Worm (Caenorhabditis elegans) whole organism, late embryonic: Measurements from ENCODE around the gene sul-3.
A peak's percentile ranks its signal among the peaks of the same experiment; 100 is the strongest.

Experiments
- C38D4.7 ChIP-seq: fragments of 200-800 bp; sonication (Bioruptor generic); optimal IDR thresholded peaks from 2 replicates; lab custom pipeline; 2018; ENCODE audit warnings: mild to moderate bottlenecking, missing genetic modification characterization, moderate library complexity, missing compliant biosample characterization
- F13H6.1 ChIP-seq: sonication (generic microtip); optimal IDR thresholded peaks from 2 replicates; lab custom pipeline; 2016; ENCODE audit warnings: missing genetic modification characterization, missing compliant biosample characterization
- K02D7.2 ChIP-seq: sonication (generic microtip); optimal IDR thresholded peaks from 2 replicates; lab custom pipeline; 2017; ENCODE audit warnings: mild to moderate bottlenecking, missing genetic modification characterization, missing compliant biosample characterization
- K09A11.1 ChIP-seq: sonication (generic microtip); optimal IDR thresholded peaks from 2 replicates; lab custom pipeline; 2017; ENCODE audit warnings: antibody characterized with exemption, mild to moderate bottlenecking, missing genetic modification characterization, missing compliant biosample characterization; ENCODE audit not compliant: insufficient read depth
- Y22D7AL.16 ChIP-seq: sonication (generic microtip); optimal IDR thresholded peaks from 2 replicates; lab custom pipeline; 2016; ENCODE audit warnings: missing genetic modification characterization, missing compliant biosample characterization
- ama-1 ChIP-seq: fragments of 150-350 bp; optimal IDR thresholded peaks from 2 replicates; lab custom pipeline; 2014
- ceh-19 ChIP-seq: fragments of 200-800 bp; sonication (Bioruptor generic); optimal IDR thresholded peaks from 2 replicates; lab custom pipeline; 2018; ENCODE audit warnings: mild to moderate bottlenecking, missing genetic modification characterization, missing compliant biosample characterization
- ceh-2 ChIP-seq: sonication (generic microtip); optimal IDR thresholded peaks from 2 replicates; lab custom pipeline; 2016; ENCODE audit warnings: missing genotype, missing genetic modification characterization, missing compliant biosample characterization
- ceh-22 ChIP-seq: sonication (generic microtip); optimal IDR thresholded peaks from 2 replicates; lab custom pipeline; 2017; ENCODE audit warnings: missing biosample characterization, missing genetic modification characterization
- ceh-24 ChIP-seq: sonication (generic microtip); optimal IDR thresholded peaks from 2 replicates; lab custom pipeline; 2016; ENCODE audit warnings: mild to moderate bottlenecking, missing genetic modification characterization, missing compliant biosample characterization
- ceh-30 ChIP-seq: fragments of 150-350 bp; optimal IDR thresholded peaks from 2 replicates; lab custom pipeline; 2014; ENCODE audit warnings: missing biosample characterization, missing genetic modification characterization
- ceh-34 ChIP-seq: sonication (generic microtip); optimal IDR thresholded peaks from 2 replicates; lab custom pipeline; 2016; ENCODE audit warnings: mild to moderate bottlenecking, missing genetic modification characterization, missing compliant biosample characterization
- ceh-48 ChIP-seq: sonication (generic microtip); optimal IDR thresholded peaks from 2 replicates; lab custom pipeline; 2016; ENCODE audit warnings: missing genetic modification characterization, inconsistent platforms, missing compliant biosample characterization
- ceh-6 ChIP-seq: fragments of 200-800 bp; sonication (Bioruptor generic); optimal IDR thresholded peaks from 2 replicates; lab custom pipeline; 2018; ENCODE audit warnings: mild to moderate bottlenecking, missing genetic modification characterization, missing compliant biosample characterization
- ceh-9 ChIP-seq: sonication (generic microtip); optimal IDR thresholded peaks from 2 replicates; lab custom pipeline; 2016; ENCODE audit warnings: mild to moderate bottlenecking, missing genetic modification characterization, inconsistent platforms, missing compliant biosample characterization
- che-1 ChIP-seq: sonication (generic microtip); optimal IDR thresholded peaks from 2 replicates; lab custom pipeline; 2016; ENCODE audit warnings: mild to moderate bottlenecking, missing genetic modification characterization, missing compliant biosample characterization
- elt-2 ChIP-seq: sonication (generic microtip); optimal IDR thresholded peaks from 2 replicates; lab custom pipeline; 2016; ENCODE audit warnings: missing genetic modification reagents, missing genetic modification characterization, missing compliant biosample characterization
- elt-4 ChIP-seq: sonication (generic microtip); optimal IDR thresholded peaks from 2 replicates; lab custom pipeline; 2016; ENCODE audit warnings: missing genetic modification characterization, missing compliant biosample characterization
- ets-4 ChIP-seq: sonication (generic microtip); optimal IDR thresholded peaks from 2 replicates; lab custom pipeline; 2016; ENCODE audit warnings: missing genetic modification characterization, missing compliant biosample characterization
- eyg-1 ChIP-seq: sonication (generic microtip); optimal IDR thresholded peaks from 2 replicates; lab custom pipeline; 2016; ENCODE audit warnings: missing genotype, missing genetic modification characterization, missing compliant biosample characterization
- fkh-10 ChIP-seq: fragments of 150-350 bp; optimal IDR thresholded peaks from 2 replicates; lab custom pipeline; 2014; ENCODE audit warnings: missing biosample characterization, missing genetic modification reagents, missing genetic modification characterization
- fkh-6 ChIP-seq: sonication (generic microtip); optimal IDR thresholded peaks from 2 replicates; lab custom pipeline; 2016; ENCODE audit warnings: missing genetic modification characterization, missing compliant biosample characterization
- hlh-13 ChIP-seq: fragments of 200-800 bp; sonication (Bioruptor generic); optimal IDR thresholded peaks from 2 replicates; lab custom pipeline; 2018; ENCODE audit warnings: mild to moderate bottlenecking, missing genetic modification characterization, missing compliant biosample characterization
- hlh-30 ChIP-seq: sonication (generic microtip); optimal IDR thresholded peaks from 2 replicates; lab custom pipeline; 2017; ENCODE audit warnings: antibody characterized with exemption, missing genetic modification characterization, missing compliant biosample characterization; ENCODE audit not compliant: insufficient read depth
- hlh-8 ChIP-seq: sonication (generic microtip); optimal IDR thresholded peaks from 2 replicates; lab custom pipeline; 2016; ENCODE audit warnings: missing genotype, missing genetic modification characterization, missing compliant biosample characterization
- lin-11 ChIP-seq: fragments of 200-800 bp; sonication (Bioruptor generic); optimal IDR thresholded peaks from 2 replicates; lab custom pipeline; 2018; ENCODE audit warnings: mild to moderate bottlenecking, missing genetic modification characterization, missing compliant biosample characterization
- madf-2 ChIP-seq: sonication (generic microtip); optimal IDR thresholded peaks from 2 replicates; lab custom pipeline; 2017; ENCODE audit warnings: missing genetic modification characterization, missing compliant biosample characterization
- mec-3 ChIP-seq: sonication (generic microtip); optimal IDR thresholded peaks from 2 replicates; lab custom pipeline; 2016; ENCODE audit warnings: borderline replicate concordance, missing genetic modification characterization, missing compliant biosample characterization
- nhr-11 ChIP-seq: fragments of 150-350 bp; optimal IDR thresholded peaks from 2 replicates; lab custom pipeline; 2014; ENCODE audit warnings: missing biosample characterization, missing genetic modification characterization
- nhr-232 ChIP-seq: sonication (generic microtip); optimal IDR thresholded peaks from 2 replicates; lab custom pipeline; 2016; ENCODE audit warnings: missing genetic modification characterization, missing compliant biosample characterization
- npax-4 ChIP-seq: sonication (generic microtip); optimal IDR thresholded peaks from 2 replicates; lab custom pipeline; 2016; ENCODE audit warnings: missing genetic modification characterization, missing compliant biosample characterization
- odd-2 ChIP-seq: sonication (generic microtip); optimal IDR thresholded peaks from 2 replicates; lab custom pipeline; 2017; ENCODE audit warnings: antibody characterized with exemption, mild to moderate bottlenecking, missing genetic modification characterization, missing compliant biosample characterization
- pag-3 ChIP-seq: sonication (generic microtip); optimal IDR thresholded peaks from 2 replicates; lab custom pipeline; 2016; ENCODE audit warnings: missing compliant biosample characterization, missing genetic modification characterization, borderline replicate concordance
- pat-9 ChIP-seq: fragments of 200-800 bp; sonication (Bioruptor generic); optimal IDR thresholded peaks from 2 replicates; lab custom pipeline; 2018; ENCODE audit warnings: mild to moderate bottlenecking, missing genetic modification characterization, moderate library complexity, missing compliant biosample characterization
- pax-1 ChIP-seq: fragments of 150-350 bp; optimal IDR thresholded peaks from 2 replicates; lab custom pipeline; 2014; ENCODE audit warnings: missing biosample characterization, missing genetic modification characterization
- pha-2 ChIP-seq: sonication (generic microtip); optimal IDR thresholded peaks from 2 replicates; lab custom pipeline; 2017; ENCODE audit warnings: mild to moderate bottlenecking, missing genetic modification characterization, missing compliant biosample characterization
- pha-4 ChIP-seq: fragments of 150-350 bp; optimal IDR thresholded peaks from 2 replicates; lab custom pipeline; 2018; ENCODE audit warnings: missing biosample characterization, missing genetic modification reagents, missing genetic modification characterization
- pqm-1 ChIP-seq: sonication (generic microtip); optimal IDR thresholded peaks from 2 replicates; lab custom pipeline; 2016; ENCODE audit warnings: missing genetic modification characterization, missing compliant biosample characterization
- rnt-1 ChIP-seq: sonication (generic microtip); optimal IDR thresholded peaks from 2 replicates; lab custom pipeline; 2016; ENCODE audit warnings: missing genetic modification characterization, missing compliant biosample characterization
- sox-2 ChIP-seq: fragments of 200-800 bp; sonication (Bioruptor generic); IDR thresholded peaks from 2 replicates; pipeline ENCODE4 v1.3.6; 2022; ENCODE audit warnings: missing genetic modification reagents, missing genetic modification characterization, missing compliant biosample characterization
- sox-4 ChIP-seq: sonication (generic microtip); optimal IDR thresholded peaks from 2 replicates; lab custom pipeline; 2017; ENCODE audit warnings: mild to moderate bottlenecking, missing genetic modification characterization, inconsistent platforms, missing compliant biosample characterization
- syd-9 ChIP-seq: sonication (generic microtip); optimal IDR thresholded peaks from 2 replicates; lab custom pipeline; 2016; ENCODE audit warnings: mild to moderate bottlenecking, missing genetic modification characterization, moderate library complexity, missing compliant biosample characterization
- tbx-2 ChIP-seq: sonication (generic microtip); optimal IDR thresholded peaks from 2 replicates; lab custom pipeline; 2016; ENCODE audit warnings: missing genetic modification characterization, missing compliant biosample characterization
- unc-3 ChIP-seq, 2 experiments: fragments of 200-800 bp in 1 of 2; sonication (Bioruptor generic) in 1 of 2; sonication (generic microtip) in 1 of 2; conservative IDR thresholded peaks in 1 of 2; optimal IDR thresholded peaks in 1 of 2; 2 replicates each; pipeline versions ENCODE4 v1.3.6 to Lab custom; 2016 to 2022; ENCODE audit warnings: missing compliant biosample characterization in 2 of 2, missing genetic modification characterization in 2 of 2, missing genetic modification reagents in 1 of 2
- unc-42 ChIP-seq: sonication (generic microtip); optimal IDR thresholded peaks from 2 replicates; lab custom pipeline; 2016; ENCODE audit warnings: missing genotype, missing genetic modification characterization, missing compliant biosample characterization
- unc-55 ChIP-seq: sonication (generic microtip); optimal IDR thresholded peaks from 2 replicates; lab custom pipeline; 2017; ENCODE audit warnings: missing biosample characterization, missing genetic modification reagents, missing genetic modification characterization
- unc-86 ChIP-seq: sonication (generic microtip); optimal IDR thresholded peaks from 2 replicates; lab custom pipeline; 2016; ENCODE audit warnings: missing genetic modification characterization, missing compliant biosample characterization
- zip-5 ChIP-seq: sonication (generic microtip); optimal IDR thresholded peaks from 2 replicates; lab custom pipeline; 2016; ENCODE audit warnings: missing genetic modification characterization, missing compliant biosample characterization
- ztf-16 ChIP-seq: sonication (generic microtip); optimal IDR thresholded peaks from 2 replicates; lab custom pipeline; 2017; ENCODE audit warnings: missing genetic modification characterization, missing compliant biosample characterization

Gene sul-3

ce11 chrX:7798248-7799020, 35.6 kb downstream of the sul-3 start, which contains the start of gene adm-4 (continued):
- no peak for TF ChIP-seq pag-3
- TF ChIP-seq madf-2 (tag; lab: Kevin White, UChicago): no peak
- TF ChIP-seq ztf-16 (tag; lab: Kevin White, UChicago): no peak
- no peak for TF ChIP-seq sox-2 (GFP tag; lab: Robert Waterston, UW)
- TF ChIP-seq ets-4: peak; percentile 79
- TF ChIP-seq pha-2 (tag; lab: Kevin White, UChicago): no peak
- no peak for TF ChIP-seq hlh-13
- peak; percentile 23 for TF ChIP-seq rnt-1 (tag; lab: Kevin White, UChicago)
- TF ChIP-seq odd-2: no peak
- TF ChIP-seq ceh-6: no peak
- no peak for TF ChIP-seq unc-55 (GFP tag; lab: Kevin White, UChicago)
- no peak for TF ChIP-seq elt-4 (tag; lab: Kevin White, UChicago)
- TF ChIP-seq syd-9 (tag; lab: Kevin White, UChicago): no peak
- no peak for TF ChIP-seq sox-4
- no peak for TF ChIP-seq F13H6.1
- no peak for TF ChIP-seq ceh-34 (tag; lab: Kevin White, UChicago)
- no peak for TF ChIP-seq eyg-1 (tag; lab: Kevin White, UChicago)
- TF ChIP-seq K09A11.1 (tag; lab: Kevin White, UChicago): no peak
- TF ChIP-seq zip-5 (tag; lab: Kevin White, UChicago): peak; percentile 62
- no peak for TF ChIP-seq mec-3 (tag; lab: Kevin White, UChicago)
- TF ChIP-seq ama-1 (lab: Kevin White, UChicago): no peak
- no peak for TF ChIP-seq pha-4 (tag; lab: Kevin White, UChicago)
- no peak for TF ChIP-seq C38D4.7 (GFP tag; lab: Kevin White, UChicago)
- TF ChIP-seq pqm-1: no peak
- no peak for TF ChIP-seq fkh-10 (GFP tag; lab: Kevin White, UChicago)
- TF ChIP-seq ceh-48 (tag; lab: Kevin White, UChicago): no peak
- no peak for TF ChIP-seq nhr-232 (tag; lab: Kevin White, UChicago)
- TF ChIP-seq ceh-2 (tag; lab: Kevin White, UChicago): peak; percentile 79
- TF ChIP-seq ceh-22 (tag; lab: Kevin White, UChicago): no peak
- TF ChIP-seq tbx-2 (tag; lab: Kevin White, UChicago): peak; percentile 85
- TF ChIP-seq ceh-24 (tag; lab: Kevin White, UChicago): no peak
- no peak for TF ChIP-seq lin-11
- TF ChIP-seq unc-42: peak; percentile 21
- no peak for TF ChIP-seq pax-1
- no peak for TF ChIP-seq fkh-6 (tag; lab: Kevin White, UChicago)
- TF ChIP-seq unc-3 (GFP tag; conservative IDR thresholded peaks at IDR 0.05; lab: Robert Waterston, UW): no peak
- TF ChIP-seq unc-3 (tag; optimal IDR thresholded peaks at IDR 0.05; lab: Kevin White, UChicago): no peak
- TF ChIP-seq npax-4 (tag; lab: Kevin White, UChicago): no peak
- no peak for TF ChIP-seq unc-86 (tag; lab: Kevin White, UChicago)
- no peak for TF ChIP-seq nhr-11

- TF ChIP-seq ama-1 (lab: Kevin White, UChicago) (no peak), nhr-232 (tag; lab: Kevin White, UChicago) (peak; percentile 12), hlh-30 (no peak), hlh-8 (tag; lab: Kevin White, UChicago) (no peak), sox-2 (GFP tag; lab: Robert Waterston, UW) (no peak), pax-1 (no peak), K02D7.2 (tag; lab: Kevin White, UChicago) (peak; percentile 45), eyg-1 (tag; lab: Kevin White, UChicago) (no peak), ztf-16 (tag; lab: Kevin White, UChicago) (peak; percentile 7), madf-2 (tag; lab: Kevin White, UChicago) (no peak), ceh-19 (GFP tag; lab: Kevin White, UChicago) (peak; percentile 16), zip-5 (tag; lab: Kevin White, UChicago) (peak; percentile 6), ceh-2 (tag; lab: Kevin White, UChicago) (peak; percentile 15), K09A11.1 (tag; lab: Kevin White, UChicago) (no peak), che-1 (tag; lab: Kevin White, UChicago) (peak; percentile 38), elt-2 (tag; lab: Kevin White, UChicago) (no peak), hlh-13 (no peak), Y22D7AL.16 (peak; percentile 23), C38D4.7 (GFP tag; lab: Kevin White, UChicago) (peak; percentile 30), ceh-6 (peak; percentile 59), pat-9 (tag; lab: Kevin White, UChicago) (no peak), ceh-30 (no peak), lin-11 (peak; percentile 39), pha-2 (tag; lab: Kevin White, UChicago) (no peak), ceh-9 (tag; lab: Kevin White, UChicago) (no peak)
Observed at ce11 chrX:7794306-7794743, 39.7 kb downstream of the sul-3 start.
